Fruit fly (Drosophila melanogaster): ENCODE data around the gene Nemp.

Gene Nemp

DNA sequence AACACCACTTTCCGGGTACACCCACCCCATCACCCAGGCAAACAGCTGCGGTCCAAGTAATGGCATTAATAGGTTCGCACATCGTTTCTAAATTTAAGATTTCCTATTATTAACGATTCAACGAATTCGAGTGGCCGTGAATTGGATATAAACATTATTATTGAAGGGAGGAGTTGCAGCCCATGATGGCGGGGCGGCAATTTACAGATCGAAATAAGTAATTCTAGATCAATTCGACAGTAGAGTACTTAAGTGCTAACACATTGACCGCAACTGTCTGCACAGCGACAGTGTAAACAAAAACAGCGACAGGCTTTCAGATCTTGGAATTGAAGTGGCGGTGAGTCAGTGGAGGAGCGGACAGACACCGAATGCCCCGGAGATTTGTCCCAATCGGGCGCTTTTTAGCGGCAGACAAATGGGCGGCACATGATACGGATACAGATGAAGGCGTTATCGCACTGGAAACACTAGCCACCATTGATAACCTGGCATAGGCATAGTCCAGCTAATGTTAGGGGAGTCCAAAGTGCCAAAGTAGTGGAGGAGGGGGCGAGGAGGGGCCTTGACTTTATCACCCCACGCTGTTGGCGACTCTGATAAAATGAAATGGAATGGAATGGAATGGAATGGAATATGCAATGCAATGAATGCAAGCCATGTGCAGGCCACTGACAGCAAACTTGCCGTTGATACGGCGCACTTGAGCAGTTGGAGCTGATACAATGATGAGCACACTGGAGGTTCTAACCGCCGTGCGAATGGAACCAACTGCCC lies 21.4 kb downstream of the Nemp start (continued):
- TF ChIP-seq kay (GFP tag; optimal IDR thresholded peaks at IDR 0.05) (peak; percentile 33), nerfin-2 (GFP tag; IDR thresholded peaks at IDR 0.05; ENCODE audit: partially characterized antibody) (no peak), unc-4 (GFP tag; IDR thresholded peaks at IDR 0.05; ENCODE audit: partially characterized antibody) (no peak), CG4854 (GFP tag; optimal IDR thresholded peaks at IDR 0.05) (no peak), CG17612 (GFP tag; IDR thresholded peaks at IDR 0.05) (no peak), pita (GFP tag; optimal IDR thresholded peaks at IDR 0.05) (no peak), CG16779 (GFP tag; IDR thresholded peaks at IDR 0.05) (no peak), CG6813 (GFP tag; optimal IDR thresholded peaks at IDR 0.05) (no peak), CG13296 (GFP tag; optimal IDR thresholded peaks at IDR 0.05) (no peak), Drgx (GFP tag; IDR thresholded peaks at IDR 0.05) (peak; percentile 28; the same call in 1 of the 2 replicates), Ets65A (GFP tag) (peak; percentile 28), CG12942 (GFP tag; optimal IDR thresholded peaks at IDR 0.05) (no peak), vvl (GFP tag; IDR thresholded peaks at IDR 0.05) (peak; percentile 40; the same call in 1 of the 2 replicates), Doc3 (GFP tag; IDR thresholded peaks at IDR 0.05; ENCODE audit: partially characterized antibody) (no peak), row (GFP tag; IDR thresholded peaks at IDR 0.05) (peak; percentile 20; the same call in 2 of the 3 replicates), CG10565 (GFP tag; optimal IDR thresholded peaks at IDR 0.05) (no peak), da (GFP tag; optimal IDR thresholded peaks at IDR 0.05) (no peak), lola (GFP tag; optimal IDR thresholded peaks at IDR 0.05) (peak in 1 of 3 experiments; percentile 10), B-H2 (GFP tag; optimal IDR thresholded peaks at IDR 0.05) (no peak), CG15601 (tag; optimal IDR thresholded peaks at IDR 0.05) (no peak), CG12769 (tag; optimal IDR thresholded peaks at IDR 0.05) (peak; percentile 66), CG31224 (GFP tag; IDR thresholded peaks at IDR 0.05) (no peak), Hand (GFP tag; optimal IDR thresholded peaks at IDR 0.05) (peak; percentile 24), bsh (GFP tag; optimal IDR thresholded peaks at IDR 0.05) (peak in 1 of 2 experiments; percentile 56), stwl (tag; optimal IDR thresholded peaks at IDR 0.05) (no peak), CG10979 (tag; optimal IDR thresholded peaks at IDR 0.05) (no peak), tll (GFP tag; optimal IDR thresholded peaks at IDR 0.05) (no peak), nom (GFP tag; optimal IDR thresholded peaks at IDR 0.05) (peak; percentile 87), CG14050 (GFP tag; IDR thresholded peaks at IDR 0.05) (no peak), pfk (GFP tag; optimal IDR thresholded peaks at IDR 0.05) (peak; percentile 4), CG18599 (GFP tag; optimal IDR thresholded peaks at IDR 0.05) (peak; percentile 33), CG10209 (GFP tag; optimal IDR thresholded peaks at IDR 0.05) (peak; percentile 4), Med (GFP tag) (peak; percentile 65)

DNA sequence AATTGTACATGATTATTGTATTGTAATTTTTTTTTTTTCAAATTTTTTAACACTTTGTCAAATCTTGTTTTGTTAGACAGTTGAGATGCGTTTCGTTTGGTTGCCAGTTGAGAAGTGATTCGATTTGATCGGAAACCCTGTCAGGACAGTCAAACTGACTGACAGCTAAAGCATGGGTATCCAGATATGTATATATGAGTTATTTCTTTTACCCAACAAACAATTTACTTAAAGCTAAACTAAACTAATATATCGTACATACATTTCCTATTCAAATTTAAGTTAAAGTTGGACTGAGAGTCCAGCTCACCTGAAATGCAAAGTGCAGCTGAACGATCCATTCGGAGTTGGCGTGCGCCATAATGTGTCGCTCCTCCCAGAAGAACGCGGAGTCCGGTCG lies 22.7 kb downstream of the Nemp start, which contains the start of gene CG9777:
Gene CG9777 (minus strand): TSS at position 101 of the 400 bp plus-strand sequence.
- TF ChIP-seq da (GFP tag; optimal IDR thresholded peaks at IDR 0.05) (no peak), bcd (GFP tag; optimal IDR thresholded peaks at IDR 0.05) (no peak), CG13775 (GFP tag; optimal IDR thresholded peaks at IDR 0.05) (no peak), CG9727 (GFP tag; optimal IDR thresholded peaks at IDR 0.05) (no peak), tna (GFP tag; IDR thresholded peaks at IDR 0.05; ENCODE audit: partially characterized antibody) (no peak), Lpt (GFP tag; optimal IDR thresholded peaks at IDR 0.05) (no peak)

Measured in whole organism, embryonic.